Fruit fly (Drosophila melanogaster): ENCODE measurements around the gene Acbp2.

DNA sequence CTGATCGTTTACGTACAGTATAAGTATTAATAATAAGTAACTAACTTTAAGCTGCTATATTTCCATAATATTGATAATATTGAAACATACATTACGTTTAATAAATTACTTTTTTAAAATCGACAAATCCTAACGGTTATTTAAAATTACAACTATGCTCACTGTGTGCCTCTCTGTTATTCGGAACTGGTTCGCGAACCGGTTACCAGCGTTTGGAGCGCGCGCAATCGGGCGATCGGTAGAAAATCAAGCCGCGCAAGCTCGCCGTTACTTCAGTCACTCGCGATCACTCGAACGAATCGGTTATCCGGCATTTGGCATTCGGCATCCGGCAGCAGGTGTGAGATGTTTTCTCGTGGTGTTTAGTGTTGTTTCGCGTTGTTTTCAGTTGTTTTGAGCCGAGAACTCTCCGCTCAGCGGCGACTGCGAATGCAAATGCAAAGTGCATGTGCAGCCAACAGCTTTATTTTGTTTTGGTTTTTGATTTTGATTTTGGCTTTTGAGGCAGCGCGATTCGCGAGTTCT lies 37.1 kb upstream of the Acbp2 start, which contains the start of gene form3:
- no peak for TF ChIP-seq psq (optimal IDR thresholded peaks at IDR 0.05)
- no peak for TF ChIP-seq h (optimal IDR thresholded peaks at IDR 0.05)

Data from Kc167 (cell line).